Worm (Caenorhabditis elegans) whole organism, L4/young adult: ENCODE data around the gene C04E6.8.

Experiments used
- W03F9.2 ChIP-seq: fragments of 150-350 bp; optimal IDR thresholded peaks from 2 replicates; lab custom pipeline; 2014; ENCODE audit warnings: missing biosample characterization, missing genetic modification characterization
- dao-5 ChIP-seq: sonication (generic microtip); optimal IDR thresholded peaks from 2 replicates; lab custom pipeline; 2016; ENCODE audit warnings: missing genotype, missing genetic modification characterization, moderate library complexity, missing compliant biosample characterization
- him-1 ChIP-seq: sonication (generic microtip); optimal IDR thresholded peaks from 2 replicates; lab custom pipeline; 2016; ENCODE audit warnings: missing genotype, missing genetic modification reagents, missing genetic modification characterization, missing compliant biosample characterization

C04E6.8 gene

ce11 chrV:5846729-5847128 lies 36.9 kb downstream of the C04E6.8 start:
- TF ChIP-seq W03F9.2 (tag; lab: Kevin White, UChicago) (no peak), him-1 (no peak), dao-5 (no peak)

ce11 chrV:5845669-5846189 lies 37.9 kb downstream of the C04E6.8 start, which contains the start of gene F26F12.3:
Gene F26F12.3, minus strand, starts transcription at chrV:5845719.
- peak; percentile 29 for TF ChIP-seq W03F9.2 (tag; lab: Kevin White, UChicago)
- TF ChIP-seq dao-5: no peak
- TF ChIP-seq him-1: no peak

ce11 chrV:5845162-5845561 lies 38.5 kb downstream of the C04E6.8 start:
- TF ChIP-seq W03F9.2 (tag; lab: Kevin White, UChicago): no peak

- TF ChIP-seq dao-5: no peak
- peak; percentile 21 for TF ChIP-seq him-1
- TF ChIP-seq W03F9.2 (tag; lab: Kevin White, UChicago): peak; percentile 28
These were observed 39.3 kb downstream of the C04E6.8 start for ce11 chrV:5844349-5844760.

ce11 chrV:5843415-5844337 lies 40.0 kb downstream of the C04E6.8 start:
- TF ChIP-seq him-1 (no peak), W03F9.2 (tag; lab: Kevin White, UChicago) (no peak), dao-5 (no peak)

- TF ChIP-seq dao-5 (no peak), W03F9.2 (tag; lab: Kevin White, UChicago) (no peak), him-1 (no peak)
These were observed 41.0 kb downstream of the C04E6.8 start for ce11 chrV:5842507-5843144.

ce11 chrV:5840939-5841338 lies 42.7 kb downstream of the C04E6.8 start:
- no peak for TF ChIP-seq W03F9.2 (tag; lab: Kevin White, UChicago)
- no peak for TF ChIP-seq him-1
- no peak for TF ChIP-seq dao-5

ce11 chrV:5838576-5839366 lies 44.9 kb downstream of the C04E6.8 start, which contains the start of gene F26F12.2:
Gene F26F12.2, minus strand, starts transcription at chrV:5838613.
- no peak for TF ChIP-seq W03F9.2 (tag; lab: Kevin White, UChicago)

ce11 chrV:5836616-5836982 lies 47.0 kb downstream of the C04E6.8 start, which contains the start of gene col-140:
Gene col-140, minus strand, starts transcription at chrV:5836834.
- TF ChIP-seq dao-5: no peak
- TF ChIP-seq W03F9.2 (tag; lab: Kevin White, UChicago): no peak
- no peak for TF ChIP-seq him-1

- no peak for TF ChIP-seq W03F9.2 (tag; lab: Kevin White, UChicago)
- TF ChIP-seq him-1: no peak
These were observed 47.5 kb downstream of the C04E6.8 start for ce11 chrV:5835979-5836615.

- TF ChIP-seq dao-5 (no peak), him-1 (no peak), W03F9.2 (tag; lab: Kevin White, UChicago) (no peak)
These were observed 48.2 kb downstream of the C04E6.8 start for ce11 chrV:5835397-5835796.

- TF ChIP-seq dao-5 (no peak), him-1 (no peak)
These were observed 50.1 kb downstream of the C04E6.8 start, which contains the start of gene srh-76 for ce11 chrV:5833531-5833930. Gene srh-76, plus strand, starts transcription at chrV:5833831.

ce11 chrV:5832799-5833198 lies 50.8 kb downstream of the C04E6.8 start:
- TF ChIP-seq W03F9.2 (tag; lab: Kevin White, UChicago): no peak
- TF ChIP-seq dao-5: no peak
- TF ChIP-seq him-1: no peak
